Worm (Caenorhabditis elegans) whole organism, young adult: ENCODE results near the gene clec-173.

ENCODE experiments used
- F55B11.4 ChIP-seq: sonication (generic microtip); optimal IDR thresholded peaks from 2 replicates; lab custom pipeline; 2016; ENCODE audit warnings: missing compliant biosample characterization, missing genetic modification characterization, borderline replicate concordance; ENCODE audit not compliant: insufficient read depth
- F57C9.4 ChIP-seq: sonication (generic microtip); optimal IDR thresholded peaks from 2 replicates; lab custom pipeline; 2017; ENCODE audit warnings: mild to moderate bottlenecking, missing genetic modification characterization, missing compliant biosample characterization
- ama-1 ChIP-seq, 3 experiments: fragments of 150-350 bp in 1 of 3; sonication (generic microtip) in 2 of 3; optimal IDR thresholded peaks; 2 replicates each; lab custom pipeline; 2014 to 2018; ENCODE audit warnings: missing biosample characterization in 2 of 3, missing genetic modification characterization in 2 of 3, missing genetic modification reagents in 2 of 3
- aptf-2 ChIP-seq: fragments of 200-800 bp; sonication (Bioruptor generic); conservative IDR thresholded peaks from 2 replicates; pipeline ENCODE4 v1.3.6; 2022; ENCODE audit warnings: missing genetic modification reagents, missing genetic modification characterization, missing compliant biosample characterization
- attf-3 ChIP-seq: fragments of 200-800 bp; sonication (Bioruptor generic); conservative IDR thresholded peaks from 2 replicates; pipeline ENCODE4 v1.3.6; 2022; ENCODE audit warnings: missing genetic modification reagents, missing genetic modification characterization, missing compliant biosample characterization
- ceh-40 ChIP-seq: fragments of 200-800 bp; sonication (Bioruptor generic); IDR thresholded peaks from 2 replicates; pipeline ENCODE4 v1.3.6; 2022; ENCODE audit warnings: missing genetic modification characterization, missing compliant biosample characterization
- efl-1 ChIP-seq: fragments of 150-350 bp; optimal IDR thresholded peaks from 2 replicates; lab custom pipeline; 2014; ENCODE audit warnings: missing biosample characterization, missing genetic modification reagents, missing genetic modification characterization
- ets-4 ChIP-seq: fragments of 200-800 bp; sonication (Bioruptor generic); optimal IDR thresholded peaks from 2 replicates; lab custom pipeline; 2018; ENCODE audit warnings: mild to moderate bottlenecking, missing genetic modification characterization, missing compliant biosample characterization
- him-1 ChIP-seq: sonication (generic microtip); optimal IDR thresholded peaks from 2 replicates; lab custom pipeline; 2016; ENCODE audit warnings: missing genotype, missing genetic modification reagents, missing genetic modification characterization, missing compliant biosample characterization
- pha-4 ChIP-seq: fragments of 150-350 bp; sonication (generic microtip); optimal IDR thresholded peaks from 2 replicates; lab custom pipeline; 2014; ENCODE audit warnings: missing biosample characterization, missing genetic modification reagents, missing genetic modification characterization
- snpc-4 ChIP-seq, 5 experiments: fragments of 150-350 bp in 1 of 5; sonication (generic microtip) in 4 of 5; optimal IDR thresholded peaks; 2 replicates each; lab custom pipeline; 2014 to 2018; ENCODE audit warnings: missing genetic modification characterization in 5 of 5, missing biosample characterization in 3 of 5, antibody characterized with exemption in 2 of 5, mild to moderate bottlenecking in 2 of 5, missing compliant biosample characterization in 2 of 5, missing genotype in 2 of 5, moderate library complexity in 2 of 5, missing genetic modification reagents in 1 of 5
- tbx-9 ChIP-seq: sonication (generic microtip); optimal IDR thresholded peaks from 2 replicates; lab custom pipeline; 2016; ENCODE audit warnings: borderline replicate concordance, missing genetic modification characterization, inconsistent platforms, missing compliant biosample characterization

ce11 chrIV:3293800-3294493, 26.5 kb upstream of the clec-173 start:
- TF ChIP-seq snpc-4 (GFP tag; optimal IDR thresholded peaks at IDR 0.05; lab: Kevin White, UChicago) (no peak), snpc-4 (tag; optimal IDR thresholded peaks at IDR 0.05; lab: Kevin White, UChicago) (no peak), F55B11.4 (tag; lab: Kevin White, UChicago) (no peak), ama-1 (optimal IDR thresholded peaks at IDR 0.05; lab: Kevin White, UChicago) (no peak), ama-1 (GFP tag; optimal IDR thresholded peaks at IDR 0.05; lab: Kevin White, UChicago) (no peak), ceh-40 (no peak), aptf-2 (GFP tag; lab: Robert Waterston, UW) (no peak), F57C9.4 (tag; lab: Kevin White, UChicago) (no peak), pha-4 (no peak), efl-1 (no peak), attf-3 (GFP tag; lab: Robert Waterston, UW) (no peak), ets-4 (GFP tag; lab: Kevin White, UChicago) (no peak), tbx-9 (tag; lab: Kevin White, UChicago) (no peak), him-1 (tag; lab: Kevin White, UChicago) (no peak)
